Worm (Caenorhabditis elegans) whole organism, mixed stage, embryonic: ENCODE results near the gene sdz-27.

ENCODE experiments used
- M03D4.4 ChIP-seq: sonication (generic microtip); optimal IDR thresholded peaks from 2 replicates; lab custom pipeline; 2017; ENCODE audit warnings: mild to moderate bottlenecking, missing genetic modification characterization, missing compliant biosample characterization
- bed-3 ChIP-seq: fragments of 200-800 bp; sonication (Bioruptor generic); optimal IDR thresholded peaks from 3 replicates; lab custom pipeline; 2018; ENCODE audit warnings: mild to moderate bottlenecking, missing genetic modification characterization, moderate library complexity, missing compliant biosample characterization
- blmp-1 ChIP-seq: fragments of 150-350 bp; optimal IDR thresholded peaks from 2 replicates; lab custom pipeline; 2014; ENCODE audit warnings: missing biosample characterization, missing genetic modification characterization
- ceh-39 ChIP-seq: fragments of 150-350 bp; optimal IDR thresholded peaks from 2 replicates; lab custom pipeline; 2014; ENCODE audit warnings: missing biosample characterization, missing genetic modification characterization
- ceh-43 ChIP-seq: fragments of 200-800 bp; sonication (Bioruptor generic); optimal IDR thresholded peaks from 2 replicates; lab custom pipeline; 2018; ENCODE audit warnings: mild to moderate bottlenecking, missing genetic modification characterization, moderate library complexity, missing compliant biosample characterization
- ceh-83 ChIP-seq: fragments of 200-800 bp; sonication (Bioruptor generic); optimal IDR thresholded peaks from 2 replicates; lab custom pipeline; 2018; ENCODE audit warnings: mild to moderate bottlenecking, missing genetic modification characterization, missing compliant biosample characterization
- ces-1 ChIP-seq: fragments of 150-350 bp; optimal IDR thresholded peaks from 2 replicates; lab custom pipeline; 2014; ENCODE audit warnings: missing biosample characterization, missing genetic modification reagents, missing genetic modification characterization
- cnd-1 ChIP-seq: fragments of 200-800 bp; sonication (Bioruptor generic); optimal IDR thresholded peaks from 2 replicates; lab custom pipeline; 2018; ENCODE audit warnings: mild to moderate bottlenecking, missing genetic modification characterization, missing compliant biosample characterization
- drap-1 ChIP-seq: fragments of 200-800 bp; sonication (Bioruptor generic); optimal IDR thresholded peaks from 3 replicates; lab custom pipeline; 2018; ENCODE audit warnings: mild to moderate bottlenecking, missing genetic modification characterization, missing compliant biosample characterization
- elt-1 ChIP-seq: sonication (generic microtip); optimal IDR thresholded peaks from 2 replicates; lab custom pipeline; 2017; ENCODE audit warnings: missing genetic modification characterization, mild to moderate bottlenecking, missing compliant biosample characterization, antibody characterized with exemption, moderate library complexity, borderline replicate concordance; ENCODE audit not compliant: insufficient read depth
- elt-3 ChIP-seq: fragments of 150-350 bp; optimal IDR thresholded peaks from 2 replicates; lab custom pipeline; 2014; ENCODE audit warnings: missing biosample characterization, missing genetic modification characterization
- flh-1 ChIP-seq: fragments of 200-800 bp; sonication (Bioruptor generic); optimal IDR thresholded peaks from 2 replicates; lab custom pipeline; 2018; ENCODE audit warnings: mild to moderate bottlenecking, missing genetic modification characterization, moderate library complexity, missing compliant biosample characterization
- ham-2 ChIP-seq: fragments of 200-800 bp; sonication (Bioruptor generic); optimal IDR thresholded peaks from 2 replicates; lab custom pipeline; 2018; ENCODE audit warnings: mild to moderate bottlenecking, missing genetic modification characterization, missing compliant biosample characterization
- hlh-1 ChIP-seq: fragments of 150-350 bp; optimal IDR thresholded peaks from 2 replicates; lab custom pipeline; 2014; ENCODE audit warnings: missing biosample characterization, missing genetic modification reagents, missing genetic modification characterization
- lin-13 ChIP-seq: fragments of 150-350 bp; optimal IDR thresholded peaks from 2 replicates; lab custom pipeline; 2014; ENCODE audit warnings: missing biosample characterization, missing genetic modification characterization
- lin-32 ChIP-seq: fragments of 200-800 bp; sonication (Bioruptor generic); optimal IDR thresholded peaks from 2 replicates; lab custom pipeline; 2018; ENCODE audit warnings: mild to moderate bottlenecking, missing genetic modification characterization, missing compliant biosample characterization
- lsy-2 ChIP-seq: fragments of 150-350 bp; optimal IDR thresholded peaks from 2 replicates; lab custom pipeline; 2014; ENCODE audit warnings: missing biosample characterization, missing genetic modification characterization
- mab-5 ChIP-seq: fragments of 150-350 bp; optimal IDR thresholded peaks from 2 replicates; lab custom pipeline; 2014; ENCODE audit warnings: missing biosample characterization, missing genetic modification characterization
- mep-1 ChIP-seq: fragments of 150-350 bp; optimal IDR thresholded peaks from 2 replicates; lab custom pipeline; 2017; ENCODE audit warnings: missing biosample characterization, missing genetic modification reagents, missing genetic modification characterization, inconsistent platforms
- mls-2 ChIP-seq: sonication (generic microtip); optimal IDR thresholded peaks from 2 replicates; lab custom pipeline; 2016; ENCODE audit warnings: mild to moderate bottlenecking, missing genetic modification characterization, moderate library complexity, missing compliant biosample characterization
- nhr-12 ChIP-seq: fragments of 150-350 bp; optimal IDR thresholded peaks from 2 replicates; lab custom pipeline; 2014; ENCODE audit warnings: missing biosample characterization, missing genetic modification characterization
- nhr-2 ChIP-seq: fragments of 150-350 bp; optimal IDR thresholded peaks from 2 replicates; lab custom pipeline; 2014; ENCODE audit warnings: missing biosample characterization, missing genetic modification characterization
- nhr-237 ChIP-seq: fragments of 150-350 bp; optimal IDR thresholded peaks from 2 replicates; lab custom pipeline; 2014; ENCODE audit warnings: missing biosample characterization, missing genetic modification characterization
- nhr-28 ChIP-seq: fragments of 150-350 bp; optimal IDR thresholded peaks from 2 replicates; lab custom pipeline; 2014; ENCODE audit warnings: missing biosample characterization, missing genetic modification characterization
- nhr-76 ChIP-seq: sonication (generic microtip); optimal IDR thresholded peaks from 2 replicates; lab custom pipeline; 2017; ENCODE audit warnings: missing biosample characterization, missing genetic modification characterization
- pha-4 ChIP-seq: fragments of 150-350 bp; optimal IDR thresholded peaks from 2 replicates; lab custom pipeline; 2018; ENCODE audit warnings: missing biosample characterization, missing genetic modification reagents, missing genetic modification characterization
- sem-2 ChIP-seq: fragments of 200-800 bp; sonication (Bioruptor generic); optimal IDR thresholded peaks from 2 replicates; lab custom pipeline; 2018; ENCODE audit warnings: mild to moderate bottlenecking, missing genetic modification characterization, missing compliant biosample characterization
- snpc-4 ChIP-seq: fragments of 150-350 bp; optimal IDR thresholded peaks from 2 replicates; lab custom pipeline; 2014; ENCODE audit warnings: missing biosample characterization, missing genetic modification characterization
- sptf-1 ChIP-seq: sonication (generic microtip); optimal IDR thresholded peaks from 2 replicates; lab custom pipeline; 2017; ENCODE audit warnings: mild to moderate bottlenecking, missing genetic modification characterization, moderate library complexity, missing compliant biosample characterization
- tbx-8 ChIP-seq: fragments of 200-800 bp; sonication (Bioruptor generic); optimal IDR thresholded peaks from 2 replicates; lab custom pipeline; 2018; ENCODE audit warnings: mild to moderate bottlenecking, missing genetic modification characterization, moderate library complexity, missing compliant biosample characterization
- unc-120 ChIP-seq: sonication (generic microtip); optimal IDR thresholded peaks from 2 replicates; lab custom pipeline; 2017; ENCODE audit warnings: missing genetic modification characterization, missing compliant biosample characterization; ENCODE audit not compliant: poor library complexity, severe bottlenecking
- unc-39 ChIP-seq: fragments of 150-350 bp; optimal IDR thresholded peaks from 2 replicates; lab custom pipeline; 2014; ENCODE audit warnings: missing biosample characterization, missing genetic modification characterization
- unc-62 ChIP-seq: fragments of 150-350 bp; optimal IDR thresholded peaks from 2 replicates; lab custom pipeline; 2014; ENCODE audit warnings: missing biosample characterization, missing genetic modification reagents, missing genetic modification characterization
- zip-8 ChIP-seq: fragments of 150-350 bp; optimal IDR thresholded peaks from 2 replicates; lab custom pipeline; 2014; ENCODE audit warnings: missing biosample characterization, missing genetic modification characterization
- ztf-11 ChIP-seq: fragments of 150-350 bp; optimal IDR thresholded peaks from 2 replicates; lab custom pipeline; 2014; ENCODE audit warnings: missing biosample characterization, missing genetic modification characterization

Gene sdz-27

ce11 chrIV:11146962-11147470, 39.8 kb upstream of the sdz-27 start, which contains the start of gene pigq-1:
TSS of gene pigq-1 (minus strand) at chrIV:11147247.
- TF ChIP-seq lin-13 (tag; lab: Kevin White, UChicago) (no peak), ham-2 (GFP tag; lab: Kevin White, UChicago) (no peak), sem-2 (GFP tag; lab: Kevin White, UChicago) (no peak), mab-5 (tag; lab: Kevin White, UChicago) (no peak), unc-120 (tag; lab: Kevin White, UChicago) (no peak), bed-3 (GFP tag; lab: Kevin White, UChicago) (no peak), nhr-28 (tag; lab: Kevin White, UChicago) (no peak), flh-1 (GFP tag; lab: Kevin White, UChicago) (no peak), lsy-2 (tag; lab: Kevin White, UChicago) (no peak), ztf-11 (tag; lab: Kevin White, UChicago) (no peak), cnd-1 (tag; lab: Kevin White, UChicago) (no peak), ceh-83 (GFP tag; lab: Kevin White, UChicago) (no peak), drap-1 (GFP tag; lab: Kevin White, UChicago) (no peak), M03D4.4 (no peak), pha-4 (tag; lab: Kevin White, UChicago) (no peak), mls-2 (no peak)

- TF ChIP-seq elt-3 (tag; lab: Kevin White, UChicago) (no peak), ham-2 (GFP tag; lab: Kevin White, UChicago) (no peak), unc-39 (tag; lab: Kevin White, UChicago) (no peak), unc-62 (GFP tag; lab: Kevin White, UChicago) (no peak), lin-32 (no peak), mep-1 (tag; lab: Kevin White, UChicago) (no peak), unc-120 (tag; lab: Kevin White, UChicago) (no peak), sptf-1 (no peak), pha-4 (tag; lab: Kevin White, UChicago) (no peak), nhr-237 (tag; lab: Kevin White, UChicago) (no peak), zip-8 (tag; lab: Kevin White, UChicago) (no peak), lin-13 (tag; lab: Kevin White, UChicago) (no peak), ces-1 (GFP tag; lab: Kevin White, UChicago) (no peak), nhr-76 (tag; lab: Kevin White, UChicago) (no peak), ceh-43 (no peak), lsy-2 (tag; lab: Kevin White, UChicago) (no peak)
These were observed 38.0 kb upstream of the sdz-27 start for ce11 chrIV:11148788-11149366.

- TF ChIP-seq snpc-4 (tag; lab: Kevin White, UChicago) (no peak), sem-2 (GFP tag; lab: Kevin White, UChicago) (no peak), unc-62 (GFP tag; lab: Kevin White, UChicago) (peak; percentile 58), lin-32 (no peak), pha-4 (tag; lab: Kevin White, UChicago) (peak; percentile 71), drap-1 (GFP tag; lab: Kevin White, UChicago) (peak; percentile 20), nhr-76 (tag; lab: Kevin White, UChicago) (no peak), zip-8 (tag; lab: Kevin White, UChicago) (no peak), tbx-8 (GFP tag; lab: Kevin White, UChicago) (no peak), nhr-28 (tag; lab: Kevin White, UChicago) (no peak), unc-120 (tag; lab: Kevin White, UChicago) (peak; percentile 69), elt-1 (tag; lab: Kevin White, UChicago) (no peak), mab-5 (tag; lab: Kevin White, UChicago) (no peak), blmp-1 (peak; percentile 23), ztf-11 (tag; lab: Kevin White, UChicago) (no peak), mep-1 (tag; lab: Kevin White, UChicago) (peak; percentile 82), lin-13 (tag; lab: Kevin White, UChicago) (peak; percentile 79), elt-3 (tag; lab: Kevin White, UChicago) (no peak), bed-3 (GFP tag; lab: Kevin White, UChicago) (no peak), hlh-1 (peak; percentile 57), ceh-43 (no peak), nhr-237 (tag; lab: Kevin White, UChicago) (peak; percentile 88), nhr-2 (tag; lab: Kevin White, UChicago) (peak; percentile 24), flh-1 (GFP tag; lab: Kevin White, UChicago) (no peak), cnd-1 (tag; lab: Kevin White, UChicago) (peak; percentile 25), lsy-2 (tag; lab: Kevin White, UChicago) (peak; percentile 97), ham-2 (GFP tag; lab: Kevin White, UChicago) (no peak), ces-1 (GFP tag; lab: Kevin White, UChicago) (peak; percentile 86), mls-2 (no peak), M03D4.4 (peak; percentile 65), sptf-1 (peak; percentile 74), ceh-83 (GFP tag; lab: Kevin White, UChicago) (no peak), nhr-12 (no peak), unc-39 (tag; lab: Kevin White, UChicago) (no peak), ceh-39 (tag; lab: Kevin White, UChicago) (peak; percentile 29)
These were observed 37.2 kb upstream of the sdz-27 start, which contains the start of the genes F01G4.6 and pfd-1 for ce11 chrIV:11149454-11150163. TSS of gene F01G4.6 (minus strand) at chrIV:11149504. TSS of gene pfd-1 (plus strand) at chrIV:11150113.
